Worm (Caenorhabditis elegans): Measurements from ENCODE around the gene sec-5.

Gene sec-5

ce11 chrII:9170851-9171250, 6.1 kb downstream of the sec-5 start:
- no peak for TF ChIP-seq crh-2 (tag; optimal IDR thresholded peaks at IDR 0.05)
- no peak for TF ChIP-seq nhr-237 (tag; optimal IDR thresholded peaks at IDR 0.05)
- no peak for TF ChIP-seq ceh-16 (tag; optimal IDR thresholded peaks at IDR 0.05)
- no peak for TF ChIP-seq mab-5 (tag; optimal IDR thresholded peaks at IDR 0.05)
- TF ChIP-seq F13H6.1 (tag; optimal IDR thresholded peaks at IDR 0.05), result no peak
- no peak for TF ChIP-seq nhr-21 (tag; optimal IDR thresholded peaks at IDR 0.05)
- no peak for TF ChIP-seq Y55F3AM.14 (GFP tag; optimal IDR thresholded peaks at IDR 0.05)
- TF ChIP-seq unc-39 (tag; optimal IDR thresholded peaks at IDR 0.05), result no peak
- TF ChIP-seq elt-3 (tag; optimal IDR thresholded peaks at IDR 0.05), result no peak
- no peak for TF ChIP-seq peb-1 (tag; optimal IDR thresholded peaks at IDR 0.05)
- TF ChIP-seq nhr-11 (tag; optimal IDR thresholded peaks at IDR 0.05), result no peak
- TF ChIP-seq mdl-1 (tag; optimal IDR thresholded peaks at IDR 0.05), result no peak
- TF ChIP-seq gmeb-1 (tag; optimal IDR thresholded peaks at IDR 0.05), result no peak
- TF ChIP-seq skn-1 (tag; optimal IDR thresholded peaks at IDR 0.05), result no peak

DNA sequence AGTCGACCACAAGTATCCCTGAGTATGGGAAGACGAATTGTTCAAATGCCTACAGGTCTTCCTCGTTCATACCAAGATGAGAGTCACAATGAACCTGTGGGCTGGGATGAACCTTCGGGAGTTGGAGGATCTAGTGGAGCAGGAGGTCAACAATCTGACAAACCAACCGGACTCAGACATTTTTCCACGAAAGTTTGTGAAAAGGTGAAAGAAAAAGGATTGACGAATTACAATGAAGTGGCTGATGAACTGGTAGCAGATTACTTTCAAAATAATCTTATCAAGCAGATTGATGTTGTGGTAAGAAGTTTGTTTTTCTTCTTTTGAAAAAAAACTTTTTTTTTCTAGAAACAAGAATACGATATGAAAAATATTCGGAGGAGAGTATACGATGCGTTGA, 6.9 kb downstream of the sec-5 start:
- TF ChIP-seq elt-3 (tag; optimal IDR thresholded peaks at IDR 0.05), result no peak
- TF ChIP-seq nhr-25 (tag; optimal IDR thresholded peaks at IDR 0.05), result peak; percentile 88

DNA sequence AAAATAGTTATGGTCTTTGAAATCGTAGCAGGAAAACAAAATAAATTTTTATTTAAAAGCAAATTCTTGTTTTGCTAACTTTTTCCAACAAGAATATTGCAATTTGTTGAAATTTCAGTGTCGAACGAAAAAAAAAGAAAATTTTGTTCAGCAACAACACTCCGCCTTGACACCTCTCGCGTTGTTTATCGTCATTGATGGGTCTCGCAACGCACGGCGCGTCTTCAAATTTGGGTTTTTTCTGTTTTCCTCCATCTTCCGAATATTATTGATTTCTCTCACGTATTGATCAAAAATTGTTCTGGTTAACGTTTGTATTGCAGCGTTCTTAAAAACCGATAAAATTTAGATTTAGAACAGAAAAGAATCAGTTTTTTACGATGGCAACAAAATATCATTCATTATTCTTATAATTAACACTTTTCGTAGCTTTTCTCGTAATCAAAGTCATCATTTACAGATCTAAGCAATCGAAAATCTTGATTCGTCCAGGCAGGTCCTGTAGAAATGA, 7.4 kb downstream of the sec-5 start, which contains the start of gene dpl-1:
dpl-1 (plus strand) TSS at position 461 of the 511 bp plus-strand sequence.
- TF ChIP-seq lsy-2 (tag; optimal IDR thresholded peaks at IDR 0.05) (peak in 1 of 2 experiments; percentile 68), mdl-1 (tag; optimal IDR thresholded peaks at IDR 0.05) (no peak), gmeb-1 (tag; optimal IDR thresholded peaks at IDR 0.05) (peak; percentile 76), C34F6.9 (tag; optimal IDR thresholded peaks at IDR 0.05) (peak; percentile 60), lin-13 (GFP tag; optimal IDR thresholded peaks at IDR 0.05) (peak; percentile 9), nhr-12 (tag; optimal IDR thresholded peaks at IDR 0.05) (no peak), fos-1 (tag; optimal IDR thresholded peaks at IDR 0.05) (no peak), nhr-129 (tag; optimal IDR thresholded peaks at IDR 0.05) (peak; percentile 35), unc-62 (GFP tag; optimal IDR thresholded peaks at IDR 0.05) (no peak), nhr-25 (tag; optimal IDR thresholded peaks at IDR 0.05) (no peak)

- TF ChIP-seq alr-1 (tag; optimal IDR thresholded peaks at IDR 0.05) (no peak), lsy-2 (tag; optimal IDR thresholded peaks at IDR 0.05) (no peak), elt-1 (tag; optimal IDR thresholded peaks at IDR 0.05) (no peak), nhr-21 (tag; optimal IDR thresholded peaks at IDR 0.05) (no peak), unc-62 (GFP tag; optimal IDR thresholded peaks at IDR 0.05) (no peak), ceh-82 (tag; optimal IDR thresholded peaks at IDR 0.05) (no peak), aly-2 (tag; optimal IDR thresholded peaks at IDR 0.05) (no peak), unc-39 (tag; optimal IDR thresholded peaks at IDR 0.05) (no peak)
These were observed 9.2 kb downstream of the sec-5 start, which contains the start of gene T23G7.3 for ce11 chrII:9167730-9168129. TSS of gene T23G7.3 (minus strand) at chrII:9167830.

DNA sequence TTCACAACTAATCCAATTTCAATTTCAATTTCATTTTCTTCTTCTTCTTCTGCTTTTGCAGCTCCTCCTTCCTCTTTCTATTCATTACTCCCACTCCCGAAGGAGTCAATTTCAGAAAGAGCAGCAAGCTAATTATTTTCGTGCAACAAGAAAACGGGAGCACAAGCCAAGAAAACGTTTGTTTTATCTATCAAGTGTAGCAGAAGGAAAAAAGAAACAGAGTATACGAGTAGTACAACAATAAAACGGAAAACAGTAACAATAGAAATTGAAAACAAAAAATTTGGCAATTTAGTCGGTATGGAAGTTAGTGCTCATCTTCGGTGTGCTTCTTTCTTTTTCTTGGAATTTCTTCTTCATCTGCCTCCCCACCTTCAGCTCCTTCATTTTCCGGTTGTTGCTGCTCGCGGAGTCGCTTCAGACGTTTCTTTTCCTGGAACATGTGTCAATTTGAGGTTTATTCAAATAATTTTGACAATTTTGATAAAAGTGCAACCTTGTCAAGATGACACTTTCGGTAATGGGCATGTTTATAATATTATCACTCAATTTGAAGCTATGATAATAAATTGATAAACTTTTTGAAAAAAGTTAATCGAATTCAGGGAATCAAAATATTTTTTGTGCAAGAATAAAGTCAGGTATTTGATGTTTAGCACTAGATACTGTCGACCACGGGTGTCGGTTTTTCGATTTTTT, 11.0 kb downstream of the sec-5 start, which contains the start of gene W07A12.8:
W07A12.8 (minus strand) TSS at position 51 of the 699 bp plus-strand sequence.
- TF ChIP-seq skn-1 (tag; optimal IDR thresholded peaks at IDR 0.05) (no peak), nhr-25 (tag; optimal IDR thresholded peaks at IDR 0.05) (no peak), F13H6.1 (tag; optimal IDR thresholded peaks at IDR 0.05) (no peak), blmp-1 (tag; optimal IDR thresholded peaks at IDR 0.05; ENCODE audit: insufficient read depth) (no peak), fos-1 (tag; optimal IDR thresholded peaks at IDR 0.05) (peak; percentile 57)

ce11 chrII:9163348-9163747, 13.6 kb downstream of the sec-5 start:
- TF ChIP-seq ama-1 (optimal IDR thresholded peaks at IDR 0.05), result peak; percentile 60
- TF ChIP-seq nhr-23 (tag; optimal IDR thresholded peaks at IDR 0.05), result no peak
- no peak for TF ChIP-seq skn-1 (tag; optimal IDR thresholded peaks at IDR 0.05)
- TF ChIP-seq ceh-16 (tag; optimal IDR thresholded peaks at IDR 0.05), result no peak

DNA sequence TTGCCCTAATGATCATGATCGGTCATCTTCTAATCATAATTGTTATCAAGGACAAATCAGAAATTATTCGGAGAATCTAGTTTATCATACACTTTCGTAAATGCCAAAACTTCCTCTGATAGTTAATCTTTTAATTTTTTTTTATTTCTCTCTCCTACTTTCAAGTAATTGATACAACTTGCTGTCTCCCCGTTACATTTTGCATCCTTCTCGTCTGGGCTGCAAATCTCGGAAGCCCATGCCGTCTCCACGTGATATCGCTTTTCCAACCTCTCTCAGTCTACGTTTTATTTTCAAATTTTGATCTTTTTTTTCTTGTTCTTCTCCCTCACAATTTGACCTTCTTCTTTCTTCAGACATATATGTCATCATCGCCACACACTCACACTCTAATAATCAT, 15.9 kb downstream of the sec-5 start, which contains the start of gene rhy-1:
rhy-1 (plus strand) TSS at position 357 of the 400 bp plus-strand sequence.
- TF ChIP-seq lin-39 (tag; optimal IDR thresholded peaks at IDR 0.05), result no peak
- no peak for TF ChIP-seq aly-2 (tag; optimal IDR thresholded peaks at IDR 0.05)
- TF ChIP-seq Y55F3AM.14 (GFP tag; optimal IDR thresholded peaks at IDR 0.05), result no peak
- peak; percentile 62 for TF ChIP-seq sma-9 (GFP tag; optimal IDR thresholded peaks at IDR 0.05)
- no peak for TF ChIP-seq sma-9 (tag; optimal IDR thresholded peaks at IDR 0.05)
- TF ChIP-seq elt-1 (tag; optimal IDR thresholded peaks at IDR 0.05), result no peak
- TF ChIP-seq nhr-10 (tag; optimal IDR thresholded peaks at IDR 0.05), result no peak
- TF ChIP-seq ztf-1 (GFP tag; conservative IDR thresholded peaks at IDR 0.05), result no peak
- no peak for TF ChIP-seq nhr-77 (tag; optimal IDR thresholded peaks at IDR 0.05)
- TF ChIP-seq sma-3 (GFP tag; optimal IDR thresholded peaks at IDR 0.05), result peak; percentile 10
- no peak for TF ChIP-seq nhr-11 (tag; optimal IDR thresholded peaks at IDR 0.05)
- no peak for TF ChIP-seq skn-1 (tag; optimal IDR thresholded peaks at IDR 0.05)
- TF ChIP-seq blmp-1 (tag; optimal IDR thresholded peaks at IDR 0.05; ENCODE audit: insufficient read depth), result peak; percentile 1
- no peak for TF ChIP-seq snpc-4 (tag; optimal IDR thresholded peaks at IDR 0.05)
- no peak for TF ChIP-seq lin-11 (tag; optimal IDR thresholded peaks at IDR 0.05)
- peak; percentile 64 for TF ChIP-seq nhr-25 (tag; optimal IDR thresholded peaks at IDR 0.05)
- TF ChIP-seq ama-1 (optimal IDR thresholded peaks at IDR 0.05), result no peak
- TF ChIP-seq unc-55 (GFP tag; optimal IDR thresholded peaks at IDR 0.05), result no peak
- TF ChIP-seq lsy-2 (tag; optimal IDR thresholded peaks at IDR 0.05), result no peak
- TF ChIP-seq C34F6.9 (tag; optimal IDR thresholded peaks at IDR 0.05), result no peak

Data from whole organism, L2 larva.